Worm (Caenorhabditis elegans) whole organism, young adult: ENCODE measurements around the gene Y71H2AM.6.
A peak's percentile ranks its signal among the peaks of the same experiment; 100 is the strongest.

ENCODE experiments used
- B0019.2 ChIP-seq: fragments of 200-800 bp; sonication (Bioruptor generic); conservative IDR thresholded peaks from 2 replicates; pipeline ENCODE4 v1.3.6; 2022; ENCODE audit warnings: missing genetic modification reagents, missing genetic modification characterization, missing compliant biosample characterization
- C06A6.2 ChIP-seq: fragments of 200-800 bp; sonication (Bioruptor generic); conservative IDR thresholded peaks from 2 replicates; pipeline ENCODE4 v1.3.6; 2022; ENCODE audit warnings: missing genetic modification characterization, missing compliant biosample characterization
- C17E4.6 ChIP-seq: fragments of 200-800 bp; sonication (Bioruptor generic); IDR thresholded peaks from 2 replicates; pipeline ENCODE4 v1.3.6; 2022; ENCODE audit warnings: missing genetic modification reagents, missing genetic modification characterization, missing compliant biosample characterization
- D2030.7 ChIP-seq: fragments of 200-800 bp; sonication (Bioruptor generic); IDR thresholded peaks from 2 replicates; pipeline ENCODE4 v1.3.6; 2022; ENCODE audit warnings: missing genetic modification reagents, missing genetic modification characterization, missing compliant biosample characterization
- F23B12.7 ChIP-seq: sonication (generic microtip); optimal IDR thresholded peaks from 2 replicates; lab custom pipeline; 2017; ENCODE audit warnings: missing genetic modification characterization, mild to moderate bottlenecking, missing compliant biosample characterization, antibody characterized with exemption, moderate library complexity; ENCODE audit not compliant: insufficient read depth
- F33H1.4 ChIP-seq: fragments of 200-800 bp; sonication (Bioruptor generic); IDR thresholded peaks from 2 replicates; pipeline ENCODE4 v1.3.6; 2022; ENCODE audit warnings: missing genetic modification reagents, missing genetic modification characterization, missing compliant biosample characterization
- T26A5.8 ChIP-seq: sonication (generic microtip); optimal IDR thresholded peaks from 2 replicates; lab custom pipeline; 2016; ENCODE audit warnings: missing genetic modification characterization, missing compliant biosample characterization
- Y53F4B.3 ChIP-seq: fragments of 200-800 bp; sonication (Bioruptor generic); IDR thresholded peaks from 2 replicates; pipeline ENCODE4 v1.3.6; 2022; ENCODE audit warnings: missing genetic modification reagents, missing genetic modification characterization, missing compliant biosample characterization
- akir-1 ChIP-seq: fragments of 200-800 bp; sonication (Bioruptor generic); optimal IDR thresholded peaks from 2 replicates; lab custom pipeline; 2018; ENCODE audit warnings: mild to moderate bottlenecking, missing genetic modification characterization, moderate library complexity, missing compliant biosample characterization
- attf-3 ChIP-seq: fragments of 200-800 bp; sonication (Bioruptor generic); conservative IDR thresholded peaks from 2 replicates; pipeline ENCODE4 v1.3.6; 2022; ENCODE audit warnings: missing genetic modification reagents, missing genetic modification characterization, missing compliant biosample characterization
- ccch-3 ChIP-seq: fragments of 200-800 bp; sonication (Bioruptor generic); optimal IDR thresholded peaks from 2 replicates; lab custom pipeline; 2018; ENCODE audit warnings: mild to moderate bottlenecking, missing genetic modification characterization, missing compliant biosample characterization
- cebp-1 ChIP-seq, 2 experiments: fragments of 200-800 bp in 1 of 2; sonication (Bioruptor generic) in 1 of 2; sonication (generic microtip) in 1 of 2; IDR thresholded peaks in 1 of 2; optimal IDR thresholded peaks in 1 of 2; 2 replicates each; pipeline versions ENCODE4 v1.3.6 to Lab custom; 2017 to 2022; ENCODE audit warnings: missing compliant biosample characterization in 2 of 2, missing genetic modification characterization in 2 of 2, mild to moderate bottlenecking in 1 of 2, missing genetic modification reagents in 1 of 2, moderate library complexity in 1 of 2
- ceh-40 ChIP-seq: fragments of 200-800 bp; sonication (Bioruptor generic); IDR thresholded peaks from 2 replicates; pipeline ENCODE4 v1.3.6; 2022; ENCODE audit warnings: missing genetic modification characterization, missing compliant biosample characterization
- ceh-58 ChIP-seq: fragments of 200-800 bp; sonication (Bioruptor generic); IDR thresholded peaks from 2 replicates; pipeline ENCODE4 v1.3.6; 2022; ENCODE audit warnings: missing genetic modification characterization, missing compliant biosample characterization
- chd-7 ChIP-seq: sonication (generic microtip); optimal IDR thresholded peaks from 2 replicates; lab custom pipeline; 2016; ENCODE audit warnings: mild to moderate bottlenecking, missing genetic modification characterization, moderate library complexity, missing compliant biosample characterization
- efl-1 ChIP-seq: fragments of 150-350 bp; optimal IDR thresholded peaks from 2 replicates; lab custom pipeline; 2014; ENCODE audit warnings: missing biosample characterization, missing genetic modification reagents, missing genetic modification characterization
- egl-18 ChIP-seq: fragments of 200-800 bp; sonication (Bioruptor generic); IDR thresholded peaks from 2 replicates; pipeline ENCODE4 v1.3.6; 2022; ENCODE audit warnings: missing genetic modification reagents, missing genetic modification characterization, missing compliant biosample characterization
- ekl-4 ChIP-seq: fragments of 200-800 bp; sonication (Bioruptor generic); IDR thresholded peaks from 2 replicates; pipeline ENCODE4 v1.3.6; 2022; ENCODE audit warnings: missing genetic modification reagents, missing genetic modification characterization, missing compliant biosample characterization
- ets-4 ChIP-seq: fragments of 200-800 bp; sonication (Bioruptor generic); optimal IDR thresholded peaks from 2 replicates; lab custom pipeline; 2018; ENCODE audit warnings: mild to moderate bottlenecking, missing genetic modification characterization, missing compliant biosample characterization
- gei-17 ChIP-seq: fragments of 200-800 bp; sonication (Bioruptor generic); optimal IDR thresholded peaks from 2 replicates; lab custom pipeline; 2018; ENCODE audit warnings: mild to moderate bottlenecking, missing genetic modification characterization, missing compliant biosample characterization
- him-1 ChIP-seq: sonication (generic microtip); optimal IDR thresholded peaks from 2 replicates; lab custom pipeline; 2016; ENCODE audit warnings: missing genotype, missing genetic modification reagents, missing genetic modification characterization, missing compliant biosample characterization
- hlh-12 ChIP-seq: sonication (generic microtip); optimal IDR thresholded peaks from 2 replicates; lab custom pipeline; 2016; ENCODE audit warnings: missing genetic modification characterization, missing compliant biosample characterization
- hmg-1.2 ChIP-seq: fragments of 200-800 bp; sonication (Bioruptor generic); IDR thresholded peaks from 2 replicates; pipeline ENCODE4 v1.3.6; 2022; ENCODE audit warnings: missing genetic modification reagents, missing genetic modification characterization, missing compliant biosample characterization
- let-526 ChIP-seq: fragments of 200-800 bp; sonication (Bioruptor generic); IDR thresholded peaks from 2 replicates; pipeline ENCODE4 v1.3.6; 2022; ENCODE audit warnings: missing genetic modification reagents, missing genetic modification characterization, missing compliant biosample characterization
- lin-35 ChIP-seq, 3 experiments: fragments of 150-350 bp in 2 of 3; sonication (generic microtip) in 1 of 3; optimal IDR thresholded peaks; 2 replicates each; lab custom pipeline; 2014 to 2018; ENCODE audit warnings: missing biosample characterization in 3 of 3, missing genetic modification characterization in 3 of 3, missing genetic modification reagents in 3 of 3
- lin-54 ChIP-seq: fragments of 200-800 bp; sonication (Bioruptor generic); optimal IDR thresholded peaks from 2 replicates; lab custom pipeline; 2018; ENCODE audit warnings: mild to moderate bottlenecking, missing genetic modification characterization, missing compliant biosample characterization
- lir-1 ChIP-seq: fragments of 200-800 bp; sonication (Bioruptor generic); conservative IDR thresholded peaks from 2 replicates; pipeline ENCODE4 v1.3.6; 2022; ENCODE audit warnings: missing genetic modification reagents, missing genetic modification characterization, missing compliant biosample characterization
- lsl-1 ChIP-seq: fragments of 200-800 bp; sonication (Bioruptor generic); optimal IDR thresholded peaks from 2 replicates; lab custom pipeline; 2018; ENCODE audit warnings: mild to moderate bottlenecking, missing genetic modification characterization, moderate library complexity, missing compliant biosample characterization
- madf-10 ChIP-seq: sonication (generic microtip); optimal IDR thresholded peaks from 2 replicates; lab custom pipeline; 2016; ENCODE audit warnings: mild to moderate bottlenecking, missing genetic modification characterization, missing compliant biosample characterization
- madf-3 ChIP-seq: fragments of 200-800 bp; sonication (Bioruptor generic); IDR thresholded peaks from 2 replicates; pipeline ENCODE4 v1.3.6; 2022; ENCODE audit warnings: missing genetic modification reagents, missing genetic modification characterization, missing compliant biosample characterization
- madf-6 ChIP-seq: fragments of 200-800 bp; sonication (Bioruptor generic); IDR thresholded peaks from 2 replicates; pipeline ENCODE4 v1.3.6; 2022; ENCODE audit warnings: missing genetic modification reagents, missing genetic modification characterization, missing compliant biosample characterization
- mel-28 ChIP-seq: sonication (generic microtip); optimal IDR thresholded peaks from 2 replicates; lab custom pipeline; 2016; ENCODE audit warnings: borderline replicate concordance, mild to moderate bottlenecking, missing genetic modification characterization, missing compliant biosample characterization
- mxl-1 ChIP-seq: sonication (generic microtip); optimal IDR thresholded peaks from 2 replicates; lab custom pipeline; 2016; ENCODE audit warnings: missing genetic modification characterization, missing compliant biosample characterization
- nfya-1 ChIP-seq: sonication (generic microtip); optimal IDR thresholded peaks from 2 replicates; lab custom pipeline; 2017; ENCODE audit warnings: antibody characterized with exemption, missing compliant biosample characterization, missing genetic modification characterization, borderline replicate concordance; ENCODE audit not compliant: insufficient read depth
- nfyb-1 ChIP-seq: fragments of 200-800 bp; sonication (Bioruptor generic); IDR thresholded peaks from 2 replicates; pipeline ENCODE4 v1.3.6; 2022; ENCODE audit warnings: missing genetic modification reagents, missing genetic modification characterization, missing compliant biosample characterization
- nhr-179 ChIP-seq: sonication (generic microtip); optimal IDR thresholded peaks from 2 replicates; lab custom pipeline; 2016; ENCODE audit warnings: mild to moderate bottlenecking, missing genetic modification characterization, missing compliant biosample characterization
- nhr-80 ChIP-seq: sonication (generic microtip); optimal IDR thresholded peaks from 2 replicates; lab custom pipeline; 2016; ENCODE audit warnings: missing genetic modification characterization, missing compliant biosample characterization
- pbrm-1 ChIP-seq: fragments of 200-800 bp; sonication (Bioruptor generic); IDR thresholded peaks from 2 replicates; pipeline ENCODE4 v1.3.6; 2022; ENCODE audit warnings: missing genetic modification reagents, missing genetic modification characterization, missing compliant biosample characterization
- pha-4 ChIP-seq: fragments of 150-350 bp; sonication (generic microtip); optimal IDR thresholded peaks from 2 replicates; lab custom pipeline; 2014; ENCODE audit warnings: missing biosample characterization, missing genetic modification reagents, missing genetic modification characterization
- repo-1 ChIP-seq: sonication (generic microtip); optimal IDR thresholded peaks from 2 replicates; lab custom pipeline; 2017; ENCODE audit warnings: mild to moderate bottlenecking, missing genetic modification characterization, missing compliant biosample characterization
- rpc-1 ChIP-seq, 2 experiments: fragments of 150-350 bp in 1 of 2; sonication (generic microtip) in 1 of 2; optimal IDR thresholded peaks; 2 replicates each; lab custom pipeline; 2014 to 2018; ENCODE audit warnings: missing biosample characterization in 1 of 2, missing genetic modification characterization in 1 of 2, missing genetic modification reagents in 1 of 2, missing genotype in 1 of 2
- snpc-4 ChIP-seq, 5 experiments: fragments of 150-350 bp in 1 of 5; sonication (generic microtip) in 4 of 5; optimal IDR thresholded peaks; 2 replicates each; lab custom pipeline; 2014 to 2018; ENCODE audit warnings: missing genetic modification characterization in 5 of 5, missing biosample characterization in 3 of 5, antibody characterized with exemption in 2 of 5, mild to moderate bottlenecking in 2 of 5, missing compliant biosample characterization in 2 of 5, missing genotype in 2 of 5, moderate library complexity in 2 of 5, missing genetic modification reagents in 1 of 5
- unc-62 ChIP-seq: fragments of 150-350 bp; optimal IDR thresholded peaks from 2 replicates; lab custom pipeline; 2014; ENCODE audit warnings: missing biosample characterization, missing genetic modification reagents, missing genetic modification characterization
- xnd-1 ChIP-seq: sonication (generic microtip); optimal IDR thresholded peaks from 2 replicates; lab custom pipeline; 2016; ENCODE audit warnings: missing genotype, missing genetic modification reagents, missing genetic modification characterization, missing compliant biosample characterization
- ztf-18 ChIP-seq: sonication (generic microtip); optimal IDR thresholded peaks from 2 replicates; lab custom pipeline; 2016; ENCODE audit warnings: missing genotype, mild to moderate bottlenecking, missing genetic modification characterization, missing compliant biosample characterization
- ztf-28 ChIP-seq: fragments of 200-800 bp; sonication (Bioruptor generic); IDR thresholded peaks from 2 replicates; pipeline ENCODE4 v1.3.6; 2022; ENCODE audit warnings: missing genetic modification reagents, missing genetic modification characterization, missing compliant biosample characterization

Gene Y71H2AM.6

ce11 chrIII:2780283-2780682 lies 573 bp upstream of the Y71H2AM.6 start:
- 0 out of 2 replicates have a peak, but pooled peaks have one; percentile 12 for TF ChIP-seq hmg-1.2 (GFP tag; lab: Robert Waterston, UW)
- TF ChIP-seq attf-3, result no peak
- TF ChIP-seq repo-1 (tag; lab: Kevin White, UChicago), result no peak
- TF ChIP-seq ztf-28 (GFP tag; lab: Robert Waterston, UW), result no peak
- no peak for TF ChIP-seq D2030.7 (GFP tag; lab: Robert Waterston, UW)
- TF ChIP-seq ztf-18, result no peak

ce11 chrIII:2781833-2782232 lies 977 bp downstream of the Y71H2AM.6 start:
- TF ChIP-seq nfyb-1 (GFP tag; lab: Robert Waterston, UW) (no peak), rpc-1 (optimal IDR thresholded peaks at IDR 0.05; lab: Kevin White, UChicago) (no peak), rpc-1 (tag; optimal IDR thresholded peaks at IDR 0.05; lab: Kevin White, UChicago) (no peak), ets-4 (GFP tag; lab: Kevin White, UChicago) (no peak), let-526 (no peak), ceh-58 (GFP tag; lab: Robert Waterston, UW) (no peak), egl-18 (no peak), B0019.2 (GFP tag; lab: Robert Waterston, UW) (no peak), him-1 (peak; percentile 24), lin-35 (GFP tag; optimal IDR thresholded peaks at IDR 0.05; lab: Kevin White, UChicago) (no peak), lin-54 (GFP tag; lab: Kevin White, UChicago) (no peak), unc-62 (GFP tag; lab: Kevin White, UChicago) (no peak), F33H1.4 (peak; percentile 80), pbrm-1 (peak; percentile 9; the same call in 1 of the 2 replicates), pha-4 (tag; lab: Kevin White, UChicago) (no peak), akir-1 (no peak), T26A5.8 (tag; lab: Kevin White, UChicago) (no peak), chd-7 (tag; lab: Kevin White, UChicago) (no peak), xnd-1 (peak; percentile 87), madf-6 (GFP tag; lab: Robert Waterston, UW) (peak; percentile 84; the same call in 1 of the 2 replicates), nhr-179 (tag; lab: Kevin White, UChicago) (no peak), ztf-28 (GFP tag; lab: Robert Waterston, UW) (no peak), nfya-1 (tag; lab: Kevin White, UChicago) (no peak), snpc-4 (GFP tag; optimal IDR thresholded peaks at IDR 0.05; lab: Kevin White, UChicago) (no peak), snpc-4 (tag; optimal IDR thresholded peaks at IDR 0.05; lab: Kevin White, UChicago) (no peak), C06A6.2 (no peak), hlh-12 (no peak), gei-17 (GFP tag; lab: Kevin White, UChicago) (no peak), mxl-1 (tag; lab: Kevin White, UChicago) (no peak), efl-1 (GFP tag; lab: Kevin White, UChicago) (peak; percentile 51), ceh-40 (no peak), Y53F4B.3 (GFP tag; lab: Robert Waterston, UW) (no peak), mel-28 (no peak), madf-10 (tag; lab: Kevin White, UChicago) (no peak), lsl-1 (GFP tag; lab: Kevin White, UChicago) (peak; percentile 98), C17E4.6 (GFP tag; lab: Robert Waterston, UW) (no peak), lir-1 (no peak), nhr-80 (tag; lab: Kevin White, UChicago) (no peak), cebp-1 (GFP tag; IDR thresholded peaks at IDR 0.05; lab: Robert Waterston, UW) (no peak), cebp-1 (tag; optimal IDR thresholded peaks at IDR 0.05; lab: Kevin White, UChicago) (no peak), F23B12.7 (tag; lab: Kevin White, UChicago) (no peak), ekl-4 (GFP tag; lab: Robert Waterston, UW) (no peak), madf-3 (no peak), ccch-3 (GFP tag; lab: Kevin White, UChicago) (no peak)
